Worm (Caenorhabditis elegans) whole organism, L4/young adult: Measurements from ENCODE around the gene C06E4.3.

ENCODE experiments used
- W03F9.2 ChIP-seq: fragments of 150-350 bp; optimal IDR thresholded peaks from 2 replicates; lab custom pipeline; 2014; ENCODE audit warnings: missing biosample characterization, missing genetic modification characterization
- him-1 ChIP-seq: sonication (generic microtip); optimal IDR thresholded peaks from 2 replicates; lab custom pipeline; 2016; ENCODE audit warnings: missing genotype, missing genetic modification reagents, missing genetic modification characterization, missing compliant biosample characterization

ce11 chrIV:7240564-7240963, 20.1 kb upstream of the C06E4.3 start:
- no peak for TF ChIP-seq him-1 (tag; lab: Kevin White, UChicago)
- no peak for TF ChIP-seq W03F9.2
